Worm (Caenorhabditis elegans): ENCODE measurements around the gene R09D1.13.
"Not testable (repeated sequence)": the region's sequence is repeated elsewhere in the genome, so short reads cannot be mapped to it uniquely, and the experiment has no call there.

R09D1.13 gene

ce11 chrII:9461881-9462280 is 16.6 kb upstream of the R09D1.13 start, which contains the start of gene chil-21:
chil-21 (minus strand) TSS chrII:9461981.
- TF ChIP-seq nhr-43 (tag; optimal IDR thresholded peaks at IDR 0.05; ENCODE audit: poor library complexity, severe bottlenecking); nfya-1 (tag; optimal IDR thresholded peaks at IDR 0.05; ENCODE audit: insufficient read depth); lin-39 (tag; optimal IDR thresholded peaks at IDR 0.05): not testable (repeated sequence)

ce11 chrII:9459462-9459861 is 14.2 kb upstream of the R09D1.13 start, which contains the start of gene R09D1.14:
R09D1.14 (minus strand) TSS chrII:9459562.
- not testable (repeated sequence) for TF ChIP-seq unc-39, elt-3, nhr-11 (tag; optimal IDR thresholded peaks at IDR 0.05)

ce11 chrII:9454304-9454703 is 9.0 kb upstream of the R09D1.13 start, which contains the start of gene chil-19:
chil-19 (minus strand) TSS chrII:9454404.
- TF ChIP-seq ama-1 (optimal IDR thresholded peaks at IDR 0.05) (no peak), tbx-2 (tag; optimal IDR thresholded peaks at IDR 0.05) (no peak), nhr-43 (tag; optimal IDR thresholded peaks at IDR 0.05; ENCODE audit: poor library complexity, severe bottlenecking) (no peak), ceh-9 (tag; optimal IDR thresholded peaks at IDR 0.05) (no peak), ZK546.5 (tag; optimal IDR thresholded peaks at IDR 0.05) (no peak), fkh-10 (GFP tag; optimal IDR thresholded peaks at IDR 0.05) (no peak), hmg-11 (tag; optimal IDR thresholded peaks at IDR 0.05) (no peak), lin-39 (tag; optimal IDR thresholded peaks at IDR 0.05) (no peak), fkh-2 (tag; optimal IDR thresholded peaks at IDR 0.05) (no peak)

ce11 chrII:9452172-9452571 is 6.9 kb upstream of the R09D1.13 start, which contains the start of gene R09D1.12:
R09D1.12 (minus strand) TSS chrII:9452272.
- TF ChIP-seq egl-27, lsy-12, nhr-23 (tag; optimal IDR thresholded peaks at IDR 0.05): not testable (repeated sequence)

ce11 chrII:9447965-9448364 is 2.7 kb upstream of the R09D1.13 start, which contains the start of gene chil-18:
chil-18 (plus strand) TSS chrII:9448265.
- no peak for TF ChIP-seq lsy-12 (tag; optimal IDR thresholded peaks at IDR 0.05)
- no peak for TF ChIP-seq R02D3.7 (tag; optimal IDR thresholded peaks at IDR 0.05)
- TF ChIP-seq eor-1 (tag; optimal IDR thresholded peaks at IDR 0.05) = no peak
- TF ChIP-seq tbx-2 (tag; optimal IDR thresholded peaks at IDR 0.05) = no peak

ce11 chrII:9443522-9443921 is 1.7 kb downstream of the R09D1.13 start, which contains the start of gene chil-15:
chil-15 (minus strand) TSS chrII:9443622.
- TF ChIP-seq nfya-1 (tag; optimal IDR thresholded peaks at IDR 0.05; ENCODE audit: insufficient read depth) (no peak), elt-1 (tag; optimal IDR thresholded peaks at IDR 0.05) (no peak), ztf-11 (tag; optimal IDR thresholded peaks at IDR 0.05) (no peak)

- TF ChIP-seq elt-2 (tag; optimal IDR thresholded peaks at IDR 0.05) = no peak
- no peak for TF ChIP-seq lsy-12 (tag; optimal IDR thresholded peaks at IDR 0.05)
- TF ChIP-seq daf-12 (tag; optimal IDR thresholded peaks at IDR 0.05) = no peak
- TF ChIP-seq pqm-1 (tag; optimal IDR thresholded peaks at IDR 0.05) = no peak
- TF ChIP-seq fos-1 (tag; optimal IDR thresholded peaks at IDR 0.05) = no peak
- TF ChIP-seq nhr-76 (tag; optimal IDR thresholded peaks at IDR 0.05) = no peak
- no peak for TF ChIP-seq ztf-11 (tag; optimal IDR thresholded peaks at IDR 0.05)
- TF ChIP-seq tbx-2 (tag; optimal IDR thresholded peaks at IDR 0.05) = no peak
- TF ChIP-seq ceh-82 (tag; optimal IDR thresholded peaks at IDR 0.05) = no peak
- TF ChIP-seq aly-2 (tag; optimal IDR thresholded peaks at IDR 0.05) = no peak
- no peak for TF ChIP-seq nhr-11 (tag; optimal IDR thresholded peaks at IDR 0.05)
Measured at ce11 chrII:9441838-9442237, 3.4 kb downstream of the R09D1.13 start, which contains the start of gene chil-16. chil-16 (minus strand) TSS chrII:9441938.

ce11 chrII:9440060-9440459 is 5.2 kb downstream of the R09D1.13 start, which contains the start of gene chil-17:
chil-17 (minus strand) TSS chrII:9440160.
- no peak for TF ChIP-seq egl-27 (tag; optimal IDR thresholded peaks at IDR 0.05)
- TF ChIP-seq snpc-4 (tag; optimal IDR thresholded peaks at IDR 0.05) = no peak
- no peak for TF ChIP-seq unc-39 (tag; optimal IDR thresholded peaks at IDR 0.05)

All from whole organism, L3 larva.